Worm (Caenorhabditis elegans) whole organism, L2 larva: Measurements from ENCODE around the gene K04C2.7.

Source experiments
- C34F6.9 ChIP-seq: fragments of 150-350 bp; optimal IDR thresholded peaks from 2 replicates; lab custom pipeline; 2014; ENCODE audit warnings: missing biosample characterization, missing genetic modification characterization
- F13H6.1 ChIP-seq: sonication (generic microtip); optimal IDR thresholded peaks from 2 replicates; lab custom pipeline; 2016; ENCODE audit warnings: missing genetic modification characterization, missing compliant biosample characterization
- R02D3.7 ChIP-seq: fragments of 150-350 bp; optimal IDR thresholded peaks from 2 replicates; lab custom pipeline; 2014; ENCODE audit warnings: missing biosample characterization, missing genetic modification characterization
- alr-1 ChIP-seq: fragments of 150-350 bp; optimal IDR thresholded peaks from 2 replicates; lab custom pipeline; 2014; ENCODE audit warnings: missing biosample characterization, missing genetic modification characterization
- aly-2 ChIP-seq: fragments of 150-350 bp; optimal IDR thresholded peaks from 2 replicates; lab custom pipeline; 2014; ENCODE audit warnings: missing biosample characterization, missing genetic modification characterization
- blmp-1 ChIP-seq: sonication (generic microtip); optimal IDR thresholded peaks from 2 replicates; lab custom pipeline; 2017; ENCODE audit warnings: missing genetic modification characterization, mild to moderate bottlenecking, missing compliant biosample characterization, antibody characterized with exemption, moderate library complexity; ENCODE audit not compliant: insufficient read depth
- ceh-16 ChIP-seq: fragments of 150-350 bp; optimal IDR thresholded peaks from 2 replicates; lab custom pipeline; 2014; ENCODE audit warnings: missing biosample characterization, missing genetic modification characterization
- ceh-82 ChIP-seq: fragments of 150-350 bp; optimal IDR thresholded peaks from 2 replicates; lab custom pipeline; 2014; ENCODE audit warnings: missing biosample characterization, missing genetic modification characterization
- crh-2 ChIP-seq: sonication (generic microtip); optimal IDR thresholded peaks from 2 replicates; lab custom pipeline; 2017; ENCODE audit warnings: missing biosample characterization, missing genetic modification characterization
- elt-3 ChIP-seq: sonication (generic microtip); optimal IDR thresholded peaks from 2 replicates; lab custom pipeline; 2017; ENCODE audit warnings: missing biosample characterization, missing genetic modification characterization
- fos-1 ChIP-seq: fragments of 150-350 bp; optimal IDR thresholded peaks from 2 replicates; lab custom pipeline; 2014; ENCODE audit warnings: missing biosample characterization, missing genetic modification characterization
- gmeb-1 ChIP-seq: fragments of 150-350 bp; optimal IDR thresholded peaks from 2 replicates; lab custom pipeline; 2014; ENCODE audit warnings: missing biosample characterization, missing genetic modification characterization
- lin-11 ChIP-seq: fragments of 150-350 bp; sonication (generic microtip); optimal IDR thresholded peaks from 2 replicates; lab custom pipeline; 2014; ENCODE audit warnings: missing biosample characterization, missing genetic modification characterization, inconsistent platforms, mixed read lengths
- lin-13 ChIP-seq: fragments of 150-350 bp; optimal IDR thresholded peaks from 2 replicates; lab custom pipeline; 2014; ENCODE audit warnings: missing biosample characterization, missing genetic modification reagents, missing genetic modification characterization
- lin-39 ChIP-seq: fragments of 150-350 bp; optimal IDR thresholded peaks from 2 replicates; lab custom pipeline; 2014; ENCODE audit warnings: missing biosample characterization, missing genetic modification reagents, missing genetic modification characterization
- lsy-2 ChIP-seq, 2 experiments: fragments of 150-350 bp in 1 of 2; sonication (generic microtip) in 1 of 2; optimal IDR thresholded peaks; 2 replicates each; lab custom pipeline; 2014 to 2017; ENCODE audit warnings: missing biosample characterization in 2 of 2, missing genetic modification characterization in 2 of 2
- mbf-1 ChIP-seq: sonication (generic microtip); optimal IDR thresholded peaks from 2 replicates; lab custom pipeline; 2017; ENCODE audit warnings: missing biosample characterization, missing genetic modification characterization
- nhr-10 ChIP-seq: sonication (generic microtip); optimal IDR thresholded peaks from 2 replicates; lab custom pipeline; 2017; ENCODE audit warnings: missing biosample characterization, missing genetic modification characterization
- nhr-11 ChIP-seq: fragments of 150-350 bp; optimal IDR thresholded peaks from 2 replicates; lab custom pipeline; 2014; ENCODE audit warnings: missing biosample characterization, missing genetic modification characterization
- nhr-12 ChIP-seq: fragments of 150-350 bp; optimal IDR thresholded peaks from 2 replicates; lab custom pipeline; 2014; ENCODE audit warnings: missing biosample characterization, missing genetic modification characterization
- nhr-21 ChIP-seq: fragments of 150-350 bp; optimal IDR thresholded peaks from 2 replicates; lab custom pipeline; 2014; ENCODE audit warnings: missing biosample characterization, missing genetic modification characterization
- nhr-23 ChIP-seq: fragments of 150-350 bp; optimal IDR thresholded peaks from 2 replicates; lab custom pipeline; 2014; ENCODE audit warnings: missing biosample characterization, missing genetic modification reagents, missing genetic modification characterization
- nhr-237 ChIP-seq: fragments of 150-350 bp; optimal IDR thresholded peaks from 2 replicates; lab custom pipeline; 2014; ENCODE audit warnings: missing biosample characterization, missing genetic modification characterization
- nhr-25 ChIP-seq: fragments of 150-350 bp; sonication (generic microtip); optimal IDR thresholded peaks from 3 replicates; lab custom pipeline; 2014; ENCODE audit warnings: missing biosample characterization, missing genetic modification characterization
- nhr-6 ChIP-seq: fragments of 150-350 bp; optimal IDR thresholded peaks from 2 replicates; lab custom pipeline; 2014; ENCODE audit warnings: missing biosample characterization, missing genetic modification characterization
- nhr-77 ChIP-seq: fragments of 150-350 bp; optimal IDR thresholded peaks from 2 replicates; lab custom pipeline; 2014; ENCODE audit warnings: missing biosample characterization, missing genetic modification characterization
- peb-1 ChIP-seq: fragments of 150-350 bp; optimal IDR thresholded peaks from 2 replicates; lab custom pipeline; 2014; ENCODE audit warnings: missing biosample characterization, missing genetic modification characterization
- sem-4 ChIP-seq: fragments of 150-350 bp; optimal IDR thresholded peaks from 2 replicates; lab custom pipeline; 2014; ENCODE audit warnings: missing biosample characterization, missing genetic modification reagents, missing genetic modification characterization
- sma-3 ChIP-seq: sonication (generic microtip); optimal IDR thresholded peaks from 2 replicates; lab custom pipeline; 2016; ENCODE audit warnings: missing genetic modification reagents, missing genetic modification characterization, missing compliant biosample characterization
- sma-9 ChIP-seq, 2 experiments: fragments of 150-350 bp in 1 of 2; sonication (generic microtip) in 1 of 2; optimal IDR thresholded peaks; 2 replicates each; lab custom pipeline; 2014 to 2016; ENCODE audit warnings: missing genetic modification characterization in 2 of 2, mild to moderate bottlenecking in 1 of 2, missing biosample characterization in 1 of 2, missing compliant biosample characterization in 1 of 2, missing genetic modification reagents in 1 of 2, moderate library complexity in 1 of 2
- snpc-4 ChIP-seq: fragments of 150-350 bp; optimal IDR thresholded peaks from 2 replicates; lab custom pipeline; 2014; ENCODE audit warnings: missing biosample characterization, missing genetic modification characterization
- unc-39 ChIP-seq: fragments of 150-350 bp; optimal IDR thresholded peaks from 2 replicates; lab custom pipeline; 2014; ENCODE audit warnings: missing biosample characterization, missing genetic modification characterization
- unc-55 ChIP-seq: fragments of 150-350 bp; sonication (generic microtip); optimal IDR thresholded peaks from 3 replicates; lab custom pipeline; 2014; ENCODE audit warnings: missing biosample characterization, missing genetic modification reagents, missing genetic modification characterization
- zag-1 ChIP-seq: fragments of 150-350 bp; optimal IDR thresholded peaks from 2 replicates; lab custom pipeline; 2014; ENCODE audit warnings: missing biosample characterization, missing genetic modification characterization
- ztf-1 ChIP-seq: fragments of 200-800 bp; sonication (Bioruptor generic); conservative IDR thresholded peaks from 2 replicates; pipeline ENCODE4 v1.3.6; 2022; ENCODE audit warnings: missing genetic modification characterization, missing compliant biosample characterization
- ztf-11 ChIP-seq: sonication (generic microtip); optimal IDR thresholded peaks from 2 replicates; lab custom pipeline; 2017; ENCODE audit warnings: missing biosample characterization, missing genetic modification characterization
- ztf-4 ChIP-seq: fragments of 150-350 bp; optimal IDR thresholded peaks from 2 replicates; lab custom pipeline; 2014; ENCODE audit warnings: missing biosample characterization, missing genetic modification characterization

K04C2.7 gene

DNA sequence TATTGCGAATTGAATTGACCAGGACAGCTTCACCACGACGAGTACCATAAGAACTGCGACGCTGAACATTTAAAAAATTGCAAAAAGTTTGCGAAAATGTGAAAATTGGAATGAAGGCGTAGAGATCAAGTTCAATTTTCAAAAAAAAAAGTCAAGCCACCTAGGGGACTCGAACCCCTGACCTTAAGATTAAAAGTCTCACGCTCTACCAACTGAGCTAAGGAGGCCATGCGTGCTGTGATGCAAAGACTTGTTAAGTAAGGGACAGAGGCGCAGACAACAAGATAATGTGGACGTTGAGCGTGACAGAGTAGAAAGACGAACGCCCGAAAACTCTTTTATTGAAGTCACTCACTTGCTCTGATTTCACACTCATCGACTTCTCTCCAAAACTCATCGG lies 6.7 kb downstream of the K04C2.7 start (continued):
- TF ChIP-seq ztf-4 (tag; lab: Kevin White, UChicago) (peak; percentile 40), sma-3 (GFP tag; lab: Kevin White, UChicago) (no peak), elt-3 (no peak), sem-4 (no peak), nhr-237 (tag; lab: Kevin White, UChicago) (no peak), unc-39 (tag; lab: Kevin White, UChicago) (no peak), nhr-10 (tag; lab: Kevin White, UChicago) (no peak), ztf-1 (no peak)

- TF ChIP-seq R02D3.7 (tag; lab: Kevin White, UChicago) = no peak
- no peak for TF ChIP-seq aly-2 (tag; lab: Kevin White, UChicago)
- TF ChIP-seq gmeb-1 (tag; lab: Kevin White, UChicago) = no peak
- TF ChIP-seq lin-13 = peak; percentile 26
- peak; percentile 40 for TF ChIP-seq crh-2 (tag; lab: Kevin White, UChicago)
- no peak for TF ChIP-seq mbf-1
- TF ChIP-seq ceh-82 (tag; lab: Kevin White, UChicago) = no peak
- TF ChIP-seq lsy-2 (tag; optimal IDR thresholded peaks at IDR 0.05; lab: Kevin White, UChicago) = peak in 1 of 2 experiments; percentile 46
- no peak for TF ChIP-seq ceh-16 (tag; lab: Kevin White, UChicago)
- no peak for TF ChIP-seq sem-4
- TF ChIP-seq sma-9 (GFP tag; optimal IDR thresholded peaks at IDR 0.05; lab: Kevin White, UChicago) = peak; percentile 32
- TF ChIP-seq sma-9 (tag; optimal IDR thresholded peaks at IDR 0.05; lab: Kevin White, UChicago) = no peak
- no peak for TF ChIP-seq nhr-10 (tag; lab: Kevin White, UChicago)
- TF ChIP-seq nhr-25 = no peak
- no peak for TF ChIP-seq nhr-11
- TF ChIP-seq nhr-23 (tag; lab: Kevin White, UChicago) = no peak
- no peak for TF ChIP-seq lin-11 (tag; lab: Kevin White, UChicago)
- no peak for TF ChIP-seq alr-1 (tag; lab: Kevin White, UChicago)
- TF ChIP-seq ztf-1 = no peak
- TF ChIP-seq blmp-1 (tag; lab: Kevin White, UChicago) = no peak
- no peak for TF ChIP-seq lin-39
- TF ChIP-seq snpc-4 (tag; lab: Kevin White, UChicago) = no peak
- TF ChIP-seq C34F6.9 = peak; percentile 4
- no peak for TF ChIP-seq nhr-237 (tag; lab: Kevin White, UChicago)
- TF ChIP-seq nhr-6 (tag; lab: Kevin White, UChicago) = no peak
- TF ChIP-seq unc-55 (GFP tag; lab: Kevin White, UChicago) = peak; percentile 21
- TF ChIP-seq nhr-21 = peak; percentile 49
- no peak for TF ChIP-seq elt-3
- TF ChIP-seq nhr-12 (tag; lab: Kevin White, UChicago) = no peak
- TF ChIP-seq sma-3 (GFP tag; lab: Kevin White, UChicago) = peak; percentile 25
- TF ChIP-seq nhr-77 = no peak
Observed at ce11 chrIII:6888497-6888896, 7.6 kb downstream of the K04C2.7 start.

DNA sequence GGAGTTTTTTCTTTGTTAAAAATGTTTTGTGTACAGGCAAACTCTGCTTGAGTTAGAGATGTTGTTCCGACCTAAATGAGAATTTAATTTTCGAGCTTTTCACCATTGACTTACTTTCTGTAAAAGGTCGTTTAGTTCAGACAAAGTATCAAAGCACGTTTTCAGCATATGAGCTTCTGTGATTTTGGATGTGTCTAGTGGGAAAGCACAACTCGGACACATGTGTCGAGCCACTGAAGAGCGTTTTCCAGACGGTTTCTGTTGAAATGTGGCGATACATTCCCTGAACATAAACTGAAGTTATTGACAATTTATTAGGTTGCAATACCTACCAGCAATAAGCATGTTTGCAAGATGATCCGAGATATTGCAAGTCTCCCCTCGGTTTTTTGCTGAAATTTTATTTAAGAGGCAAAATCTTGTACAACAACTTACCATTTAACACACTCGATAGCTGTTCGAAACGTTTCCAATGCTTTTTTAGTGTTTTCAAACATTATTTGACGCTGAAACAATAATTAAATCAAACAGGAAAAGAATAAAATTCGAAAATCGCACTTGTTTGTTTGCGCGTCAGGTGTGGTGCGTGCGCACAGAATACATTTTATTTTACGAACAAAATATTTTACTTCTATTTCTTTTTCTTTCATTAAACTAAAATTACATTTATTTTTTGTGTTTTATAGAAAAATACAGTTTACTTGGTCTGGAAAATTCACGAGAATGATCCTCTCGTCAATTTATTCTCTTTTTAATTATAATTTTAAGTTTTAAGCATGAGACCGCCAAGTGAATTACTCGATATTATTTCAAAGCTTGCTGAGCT lies 8.3 kb downstream of the K04C2.7 start, which contains the start of the genes brd-1 and K04C2.2:
Gene brd-1 (minus strand): TSS at position 506 of the 826 bp plus-strand sequence.
Gene K04C2.2 (plus strand): TSS at position 776 of the 826 bp plus-strand sequence.
- TF ChIP-seq lsy-2 (tag; optimal IDR thresholded peaks at IDR 0.05; lab: Kevin White, UChicago) = peak in 1 of 2 experiments; percentile 56
- TF ChIP-seq gmeb-1 (tag; lab: Kevin White, UChicago) = peak; percentile 55
- TF ChIP-seq fos-1 (tag; lab: Kevin White, UChicago) = no peak
- TF ChIP-seq unc-55 (GFP tag; lab: Kevin White, UChicago) = peak; percentile 30
- no peak for TF ChIP-seq ztf-11 (tag; lab: Kevin White, UChicago)

- no peak for TF ChIP-seq aly-2 (tag; lab: Kevin White, UChicago)
- TF ChIP-seq lsy-2 (tag; optimal IDR thresholded peaks at IDR 0.05; lab: Kevin White, UChicago) = no peak
- no peak for TF ChIP-seq elt-3
- TF ChIP-seq snpc-4 (tag; lab: Kevin White, UChicago) = no peak
- TF ChIP-seq F13H6.1 (tag; lab: Kevin White, UChicago) = no peak
- TF ChIP-seq R02D3.7 (tag; lab: Kevin White, UChicago) = no peak
- TF ChIP-seq peb-1 = no peak
- no peak for TF ChIP-seq gmeb-1 (tag; lab: Kevin White, UChicago)
- no peak for TF ChIP-seq zag-1
- no peak for TF ChIP-seq lin-11 (tag; lab: Kevin White, UChicago)
- no peak for TF ChIP-seq fos-1 (tag; lab: Kevin White, UChicago)
- no peak for TF ChIP-seq mbf-1
Observed at ce11 chrIII:6891560-6891959, 10.7 kb downstream of the K04C2.7 start, which contains the start of gene K04C2.5. Gene K04C2.5 (minus strand): TSS chrIII:6891660.
